Worm (Caenorhabditis elegans) whole organism, midembryonic: Measurements from ENCODE around the gene C50E3.6.

Experiments
- cog-1 ChIP-seq: sonication (generic microtip); optimal IDR thresholded peaks from 2 replicates; lab custom pipeline; 2016; ENCODE audit warnings: missing genetic modification characterization, missing compliant biosample characterization
- flt-1 ChIP-seq: fragments of 200-800 bp; sonication (Bioruptor generic); IDR thresholded peaks from 2 replicates; pipeline ENCODE4 v1.3.6; 2022; ENCODE audit warnings: missing genetic modification characterization, missing compliant biosample characterization
- klf-2 ChIP-seq: fragments of 200-800 bp; sonication (Bioruptor generic); conservative IDR thresholded peaks from 2 replicates; pipeline ENCODE4 v1.3.6; 2022; ENCODE audit warnings: missing genetic modification reagents, missing genetic modification characterization, missing compliant biosample characterization
- med-1 ChIP-seq: sonication (generic microtip); optimal IDR thresholded peaks from 2 replicates; lab custom pipeline; 2017; ENCODE audit warnings: missing genetic modification characterization, mild to moderate bottlenecking, missing compliant biosample characterization, antibody characterized with exemption, missing genetic modification reagents; ENCODE audit not compliant: insufficient read depth
- ref-1 ChIP-seq: fragments of 200-800 bp; sonication (Bioruptor generic); conservative IDR thresholded peaks from 2 replicates; pipeline ENCODE4 v1.3.6; 2022; ENCODE audit warnings: missing genetic modification reagents, missing genetic modification characterization, missing compliant biosample characterization
- tab-1 ChIP-seq: fragments of 200-800 bp; sonication (Bioruptor generic); IDR thresholded peaks from 2 replicates; pipeline ENCODE4 v1.3.6; 2022; ENCODE audit warnings: missing genetic modification characterization, missing compliant biosample characterization

DNA sequence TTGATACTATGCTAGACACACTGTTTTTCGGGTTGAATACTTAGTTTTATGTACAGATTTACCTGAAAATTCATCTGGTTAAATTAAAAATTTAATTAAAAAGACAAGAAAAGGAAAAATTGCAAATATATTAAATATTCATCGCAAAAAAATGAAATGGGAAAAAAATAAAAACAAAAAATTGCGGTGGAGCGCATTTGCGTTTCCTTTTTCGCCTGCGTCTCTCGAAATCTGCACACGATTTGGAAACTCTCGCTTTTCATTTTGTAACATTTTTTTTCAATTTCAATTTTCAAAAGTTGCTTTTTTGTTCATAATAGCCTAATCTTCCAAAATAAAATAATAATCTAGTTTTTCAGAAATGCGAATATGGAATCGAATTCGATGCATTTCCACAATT is 2.7 kb downstream of the C50E3.6 start, which contains the start of the genes F19F10.11 and C50E3.5:
- TF ChIP-seq flt-1 (GFP tag; lab: Robert Waterston, UW) (no peak), cog-1 (tag; lab: Kevin White, UChicago) (no peak), tab-1 (no peak), klf-2 (GFP tag; lab: Robert Waterston, UW) (no peak), med-1 (GFP tag; lab: Kevin White, UChicago) (no peak), ref-1 (GFP tag; lab: Robert Waterston, UW) (no peak)
